Fruit fly (Drosophila melanogaster): ENCODE measurements around the gene CG10713.

Gene CG10713

dm6 chr3L:13477453-13478184 lies 42.6 kb upstream of the CG10713 start, which contains the start of gene stv (continued):
- TF ChIP-seq Six4 (GFP tag; optimal IDR thresholded peaks at IDR 0.05): no peak
- no peak for TF ChIP-seq CG8359 (GFP tag; optimal IDR thresholded peaks at IDR 0.05; ENCODE audit: borderline replicate concordance)
- TF ChIP-seq run (tag; optimal IDR thresholded peaks at IDR 0.05): no peak
- TF ChIP-seq CG6654 (GFP tag; optimal IDR thresholded peaks at IDR 0.05): no peak
- TF ChIP-seq CG11398 (GFP tag; optimal IDR thresholded peaks at IDR 0.05): no peak
- TF ChIP-seq ftz-f1 (GFP tag; optimal IDR thresholded peaks at IDR 0.05): peak; percentile 28
- no peak for TF ChIP-seq CG3065 (GFP tag; optimal IDR thresholded peaks at IDR 0.05)
- no peak for TF ChIP-seq Tbp (GFP tag; optimal IDR thresholded peaks at IDR 0.05)
- no peak for TF ChIP-seq CG17385 (GFP tag; optimal IDR thresholded peaks at IDR 0.05)
- 0 out of 3 replicates have a peak, but pooled peaks have one; percentile 41 for TF ChIP-seq otp (GFP tag; IDR thresholded peaks at IDR 0.05)
- no peak for TF ChIP-seq Antp (GFP tag; optimal IDR thresholded peaks at IDR 0.05)
- no peak for TF ChIP-seq ERR (GFP tag; optimal IDR thresholded peaks at IDR 0.05)
- TF ChIP-seq Hand (GFP tag; optimal IDR thresholded peaks at IDR 0.05): no peak
- no peak; the same call in 2 of the 3 replicates for TF ChIP-seq Opbp (GFP tag; IDR thresholded peaks at IDR 0.05; ENCODE audit: partially characterized antibody)
- TF ChIP-seq Pdp1 (GFP tag; optimal IDR thresholded peaks at IDR 0.05): no peak
- TF ChIP-seq maf-S (GFP tag; optimal IDR thresholded peaks at IDR 0.05): no peak
- no peak for TF ChIP-seq Deaf1 (tag; optimal IDR thresholded peaks at IDR 0.05)
- no peak for TF ChIP-seq lbe (GFP tag; optimal IDR thresholded peaks at IDR 0.05)
- no peak for TF ChIP-seq lmd (GFP tag; IDR thresholded peaks at IDR 0.05)
- peak; percentile 86 for TF ChIP-seq CG4360 (GFP tag; IDR thresholded peaks at IDR 0.05)
- TF ChIP-seq CG15011 (GFP tag; optimal IDR thresholded peaks at IDR 0.05): no peak
- no peak for TF ChIP-seq kah (GFP tag; optimal IDR thresholded peaks at IDR 0.05)
- TF ChIP-seq fd102C (GFP tag; optimal IDR thresholded peaks at IDR 0.05): no peak
- TF ChIP-seq Side (GFP tag; optimal IDR thresholded peaks at IDR 0.05): no peak
- peak; percentile 56; the same call in 1 of the 2 replicates for TF ChIP-seq NFAT (GFP tag; IDR thresholded peaks at IDR 0.05)
- no peak for TF ChIP-seq B-H2 (GFP tag; optimal IDR thresholded peaks at IDR 0.05)
- TF ChIP-seq sug (tag; optimal IDR thresholded peaks at IDR 0.05): no peak
- TF ChIP-seq pb (GFP tag; optimal IDR thresholded peaks at IDR 0.05): no peak
- no peak for TF ChIP-seq dati (GFP tag; IDR thresholded peaks at IDR 0.05)
- no peak for TF ChIP-seq gt (GFP tag; IDR thresholded peaks at IDR 0.05)
- no peak for TF ChIP-seq gfzf (GFP tag; optimal IDR thresholded peaks at IDR 0.05)
- peak; percentile 28; the same call in 1 of the 4 replicates for TF ChIP-seq Gug (GFP tag; IDR thresholded peaks at IDR 0.05)
- TF ChIP-seq tna (GFP tag; IDR thresholded peaks at IDR 0.05; ENCODE audit: partially characterized antibody): peak; percentile 21; the same call in 1 of the 2 replicates
- 0 out of 2 replicates have a peak, but pooled peaks have one; percentile 35 for TF ChIP-seq stc (GFP tag; IDR thresholded peaks at IDR 0.05)
- no peak for TF ChIP-seq CG9876 (GFP tag; optimal IDR thresholded peaks at IDR 0.05)
- TF ChIP-seq chn (GFP tag; optimal IDR thresholded peaks at IDR 0.05): no peak

dm6 chr3L:13476566-13477452 lies 41.8 kb upstream of the CG10713 start:
- TF ChIP-seq her (GFP tag; optimal IDR thresholded peaks at IDR 0.05) (no peak), CG5953 (GFP tag; IDR thresholded peaks at IDR 0.05) (no peak; the same call in 1 of the 2 replicates), jumu (GFP tag; optimal IDR thresholded peaks at IDR 0.05) (peak; percentile 57), gt (GFP tag; IDR thresholded peaks at IDR 0.05) (0 out of 2 replicates have a peak, but pooled peaks have one; percentile 43), BEAF-32 (GFP tag; optimal IDR thresholded peaks at IDR 0.05) (no peak), CG8281 (tag; optimal IDR thresholded peaks at IDR 0.05) (peak; percentile 72), exex (tag; optimal IDR thresholded peaks at IDR 0.05) (peak; percentile 16), CG8944 (GFP tag; optimal IDR thresholded peaks at IDR 0.05) (peak; percentile 59), fru (optimal IDR thresholded peaks at IDR 0.05) (no peak), CG12104 (GFP tag; optimal IDR thresholded peaks at IDR 0.05) (peak; percentile 86), CG4360 (GFP tag; IDR thresholded peaks at IDR 0.05) (no peak; the same call in 1 of the 2 replicates), Bdp1 (GFP tag; optimal IDR thresholded peaks at IDR 0.05) (peak; percentile 13), kni (GFP tag; optimal IDR thresholded peaks at IDR 0.05) (peak; percentile 82), CG30431 (GFP tag; optimal IDR thresholded peaks at IDR 0.05) (peak; percentile 78), ci (GFP tag; IDR thresholded peaks at IDR 0.05) (peak; percentile 74)
